Worm (Caenorhabditis elegans) whole organism, late embryonic: ENCODE results near the gene F02E11.7.

Source experiments
- C38D4.7 ChIP-seq: fragments of 200-800 bp; sonication (Bioruptor generic); optimal IDR thresholded peaks from 2 replicates; lab custom pipeline; 2018; ENCODE audit warnings: mild to moderate bottlenecking, missing genetic modification characterization, moderate library complexity, missing compliant biosample characterization
- F13H6.1 ChIP-seq: sonication (generic microtip); optimal IDR thresholded peaks from 2 replicates; lab custom pipeline; 2016; ENCODE audit warnings: missing genetic modification characterization, missing compliant biosample characterization
- K02D7.2 ChIP-seq: sonication (generic microtip); optimal IDR thresholded peaks from 2 replicates; lab custom pipeline; 2017; ENCODE audit warnings: mild to moderate bottlenecking, missing genetic modification characterization, missing compliant biosample characterization
- K09A11.1 ChIP-seq: sonication (generic microtip); optimal IDR thresholded peaks from 2 replicates; lab custom pipeline; 2017; ENCODE audit warnings: antibody characterized with exemption, mild to moderate bottlenecking, missing genetic modification characterization, missing compliant biosample characterization; ENCODE audit not compliant: insufficient read depth
- T23F11.4 ChIP-seq: fragments of 200-800 bp; sonication (Bioruptor generic); optimal IDR thresholded peaks from 2 replicates; lab custom pipeline; 2018; ENCODE audit warnings: mild to moderate bottlenecking, missing genetic modification characterization, missing compliant biosample characterization
- ama-1 ChIP-seq: fragments of 150-350 bp; optimal IDR thresholded peaks from 2 replicates; lab custom pipeline; 2014
- ceh-14 ChIP-seq: sonication (generic microtip); optimal IDR thresholded peaks from 2 replicates; lab custom pipeline; 2016; ENCODE audit warnings: missing genotype, missing genetic modification characterization, missing compliant biosample characterization
- ceh-22 ChIP-seq: sonication (generic microtip); optimal IDR thresholded peaks from 2 replicates; lab custom pipeline; 2017; ENCODE audit warnings: missing biosample characterization, missing genetic modification characterization
- ceh-24 ChIP-seq: sonication (generic microtip); optimal IDR thresholded peaks from 2 replicates; lab custom pipeline; 2016; ENCODE audit warnings: mild to moderate bottlenecking, missing genetic modification characterization, missing compliant biosample characterization
- ceh-30 ChIP-seq: fragments of 150-350 bp; optimal IDR thresholded peaks from 2 replicates; lab custom pipeline; 2014; ENCODE audit warnings: missing biosample characterization, missing genetic modification characterization
- ceh-31 ChIP-seq: sonication (generic microtip); optimal IDR thresholded peaks from 2 replicates; lab custom pipeline; 2016; ENCODE audit warnings: missing genetic modification characterization, missing compliant biosample characterization
- ceh-34 ChIP-seq: sonication (generic microtip); optimal IDR thresholded peaks from 2 replicates; lab custom pipeline; 2016; ENCODE audit warnings: mild to moderate bottlenecking, missing genetic modification characterization, missing compliant biosample characterization
- ceh-45 ChIP-seq: fragments of 200-800 bp; sonication (Bioruptor generic); IDR thresholded peaks from 2 replicates; pipeline ENCODE4 v1.3.6; 2022; ENCODE audit warnings: missing genetic modification reagents, missing genetic modification characterization, missing compliant biosample characterization
- ceh-6 ChIP-seq: fragments of 200-800 bp; sonication (Bioruptor generic); optimal IDR thresholded peaks from 2 replicates; lab custom pipeline; 2018; ENCODE audit warnings: mild to moderate bottlenecking, missing genetic modification characterization, missing compliant biosample characterization
- che-1 ChIP-seq: sonication (generic microtip); optimal IDR thresholded peaks from 2 replicates; lab custom pipeline; 2016; ENCODE audit warnings: mild to moderate bottlenecking, missing genetic modification characterization, missing compliant biosample characterization
- dmd-4 ChIP-seq: sonication (generic microtip); optimal IDR thresholded peaks from 2 replicates; lab custom pipeline; 2016; ENCODE audit warnings: borderline replicate concordance, missing genetic modification characterization, missing compliant biosample characterization
- elt-2 ChIP-seq: sonication (generic microtip); optimal IDR thresholded peaks from 2 replicates; lab custom pipeline; 2016; ENCODE audit warnings: missing genetic modification reagents, missing genetic modification characterization, missing compliant biosample characterization
- elt-4 ChIP-seq: sonication (generic microtip); optimal IDR thresholded peaks from 2 replicates; lab custom pipeline; 2016; ENCODE audit warnings: missing genetic modification characterization, missing compliant biosample characterization
- ets-4 ChIP-seq: sonication (generic microtip); optimal IDR thresholded peaks from 2 replicates; lab custom pipeline; 2016; ENCODE audit warnings: missing genetic modification characterization, missing compliant biosample characterization
- eyg-1 ChIP-seq: sonication (generic microtip); optimal IDR thresholded peaks from 2 replicates; lab custom pipeline; 2016; ENCODE audit warnings: missing genotype, missing genetic modification characterization, missing compliant biosample characterization
- fkh-6 ChIP-seq: sonication (generic microtip); optimal IDR thresholded peaks from 2 replicates; lab custom pipeline; 2016; ENCODE audit warnings: missing genetic modification characterization, missing compliant biosample characterization
- gmeb-2 ChIP-seq: sonication (generic microtip); optimal IDR thresholded peaks from 2 replicates; lab custom pipeline; 2016; ENCODE audit warnings: missing genetic modification characterization, inconsistent platforms, missing compliant biosample characterization
- lim-6 ChIP-seq: sonication (generic microtip); optimal IDR thresholded peaks from 2 replicates; lab custom pipeline; 2016; ENCODE audit warnings: missing genetic modification characterization, missing compliant biosample characterization
- nfya-1 ChIP-seq: sonication (generic microtip); optimal IDR thresholded peaks from 2 replicates; lab custom pipeline; 2017; ENCODE audit warnings: missing genetic modification characterization, mild to moderate bottlenecking, missing compliant biosample characterization, antibody characterized with exemption, moderate library complexity
- nhr-11 ChIP-seq: fragments of 150-350 bp; optimal IDR thresholded peaks from 2 replicates; lab custom pipeline; 2014; ENCODE audit warnings: missing biosample characterization, missing genetic modification characterization
- npax-4 ChIP-seq: sonication (generic microtip); optimal IDR thresholded peaks from 2 replicates; lab custom pipeline; 2016; ENCODE audit warnings: missing genetic modification characterization, missing compliant biosample characterization
- odd-2 ChIP-seq: sonication (generic microtip); optimal IDR thresholded peaks from 2 replicates; lab custom pipeline; 2017; ENCODE audit warnings: antibody characterized with exemption, mild to moderate bottlenecking, missing genetic modification characterization, missing compliant biosample characterization
- pag-3 ChIP-seq: sonication (generic microtip); optimal IDR thresholded peaks from 2 replicates; lab custom pipeline; 2016; ENCODE audit warnings: missing compliant biosample characterization, missing genetic modification characterization, borderline replicate concordance
- pax-1 ChIP-seq: fragments of 150-350 bp; optimal IDR thresholded peaks from 2 replicates; lab custom pipeline; 2014; ENCODE audit warnings: missing biosample characterization, missing genetic modification characterization
- pha-2 ChIP-seq: sonication (generic microtip); optimal IDR thresholded peaks from 2 replicates; lab custom pipeline; 2017; ENCODE audit warnings: mild to moderate bottlenecking, missing genetic modification characterization, missing compliant biosample characterization
- pha-4 ChIP-seq: fragments of 150-350 bp; optimal IDR thresholded peaks from 2 replicates; lab custom pipeline; 2018; ENCODE audit warnings: missing biosample characterization, missing genetic modification reagents, missing genetic modification characterization
- pqm-1 ChIP-seq: sonication (generic microtip); optimal IDR thresholded peaks from 2 replicates; lab custom pipeline; 2016; ENCODE audit warnings: missing genetic modification characterization, missing compliant biosample characterization
- ref-2 ChIP-seq: sonication (generic microtip); optimal IDR thresholded peaks from 2 replicates; lab custom pipeline; 2016; ENCODE audit warnings: missing genetic modification characterization, missing compliant biosample characterization
- rnt-1 ChIP-seq: sonication (generic microtip); optimal IDR thresholded peaks from 2 replicates; lab custom pipeline; 2016; ENCODE audit warnings: missing genetic modification characterization, missing compliant biosample characterization
- tbx-2 ChIP-seq: sonication (generic microtip); optimal IDR thresholded peaks from 2 replicates; lab custom pipeline; 2016; ENCODE audit warnings: missing genetic modification characterization, missing compliant biosample characterization
- ttx-3 ChIP-seq: sonication (generic microtip); optimal IDR thresholded peaks from 2 replicates; lab custom pipeline; 2016; ENCODE audit warnings: missing genetic modification reagents, missing genetic modification characterization, missing compliant biosample characterization
- unc-3 ChIP-seq, 2 experiments: fragments of 200-800 bp in 1 of 2; sonication (Bioruptor generic) in 1 of 2; sonication (generic microtip) in 1 of 2; conservative IDR thresholded peaks in 1 of 2; optimal IDR thresholded peaks in 1 of 2; 2 replicates each; pipeline versions ENCODE4 v1.3.6 to Lab custom; 2016 to 2022; ENCODE audit warnings: missing compliant biosample characterization in 2 of 2, missing genetic modification characterization in 2 of 2, missing genetic modification reagents in 1 of 2
- unc-55 ChIP-seq: sonication (generic microtip); optimal IDR thresholded peaks from 2 replicates; lab custom pipeline; 2017; ENCODE audit warnings: missing biosample characterization, missing genetic modification reagents, missing genetic modification characterization

The F02E11.7 gene

ce11 chrII:3240207-3240606, 27.3 kb upstream of the F02E11.7 start, which contains the start of gene C17F4.3:
Gene C17F4.3, plus strand, starts transcription at chrII:3240507.
- TF ChIP-seq pax-1 (tag; lab: Kevin White, UChicago) (no peak), pag-3 (tag; lab: Kevin White, UChicago) (no peak), gmeb-2 (no peak), ama-1 (lab: Kevin White, UChicago) (no peak), ttx-3 (tag; lab: Kevin White, UChicago) (no peak), dmd-4 (tag; lab: Kevin White, UChicago) (no peak), ets-4 (no peak), ceh-6 (GFP tag; lab: Kevin White, UChicago) (no peak), pha-2 (no peak), pha-4 (tag; lab: Kevin White, UChicago) (no peak), rnt-1 (tag; lab: Kevin White, UChicago) (no peak), ceh-34 (tag; lab: Kevin White, UChicago) (no peak)

- TF ChIP-seq nhr-11 (tag; lab: Kevin White, UChicago) (no peak), ceh-30 (tag; lab: Kevin White, UChicago) (no peak), ceh-31 (tag; lab: Kevin White, UChicago) (no peak), ceh-34 (tag; lab: Kevin White, UChicago) (no peak), elt-2 (tag; lab: Kevin White, UChicago) (no peak), nfya-1 (no peak), ceh-24 (tag; lab: Kevin White, UChicago) (no peak)
- TF ChIP-seq, all 69 proteins: peak for 0
These were observed 25.6 kb upstream of the F02E11.7 start for ce11 chrII:3241842-3242241.

- TF ChIP-seq pqm-1 (tag; lab: Kevin White, UChicago) (no peak), ref-2 (tag; lab: Kevin White, UChicago) (no peak), dmd-4 (tag; lab: Kevin White, UChicago) (no peak), eyg-1 (no peak), T23F11.4 (GFP tag; lab: Kevin White, UChicago) (no peak), ceh-30 (tag; lab: Kevin White, UChicago) (no peak), odd-2 (tag; lab: Kevin White, UChicago) (no peak), K02D7.2 (tag; lab: Kevin White, UChicago) (no peak), ceh-45 (GFP tag; lab: Robert Waterston, UW) (no peak), nhr-11 (tag; lab: Kevin White, UChicago) (no peak), unc-55 (no peak), che-1 (tag; lab: Kevin White, UChicago) (no peak), lim-6 (tag; lab: Kevin White, UChicago) (no peak), ceh-24 (tag; lab: Kevin White, UChicago) (no peak), unc-3 (GFP tag; conservative IDR thresholded peaks at IDR 0.05; lab: Robert Waterston, UW) (no peak), unc-3 (tag; optimal IDR thresholded peaks at IDR 0.05; lab: Kevin White, UChicago) (no peak), ceh-14 (tag; lab: Kevin White, UChicago) (no peak)
These were observed 23.4 kb upstream of the F02E11.7 start, which contains the start of gene C17F4.12 for ce11 chrII:3244070-3244469. Gene C17F4.12, minus strand, starts transcription at chrII:3244170.

ce11 chrII:3244758-3245157, 22.7 kb upstream of the F02E11.7 start:
- no peak for TF ChIP-seq fkh-6 (tag; lab: Kevin White, UChicago)
- no peak for TF ChIP-seq K02D7.2 (tag; lab: Kevin White, UChicago)
- no peak for TF ChIP-seq nhr-11 (tag; lab: Kevin White, UChicago)
- no peak for TF ChIP-seq elt-4 (tag; lab: Kevin White, UChicago)
- TF ChIP-seq rnt-1 (tag; lab: Kevin White, UChicago): no peak
- TF ChIP-seq K09A11.1: no peak
- no peak for TF ChIP-seq F13H6.1
- no peak for TF ChIP-seq pqm-1 (tag; lab: Kevin White, UChicago)
- no peak for TF ChIP-seq ceh-34 (tag; lab: Kevin White, UChicago)
- no peak for TF ChIP-seq ceh-22 (tag; lab: Kevin White, UChicago)
- no peak for TF ChIP-seq C38D4.7 (GFP tag; lab: Kevin White, UChicago)
- TF ChIP-seq tbx-2 (tag; lab: Kevin White, UChicago): no peak
- no peak for TF ChIP-seq ama-1 (lab: Kevin White, UChicago)
- no peak for TF ChIP-seq T23F11.4 (GFP tag; lab: Kevin White, UChicago)
- no peak for TF ChIP-seq npax-4 (tag; lab: Kevin White, UChicago)
- TF ChIP-seq, all 69 proteins: peak for 0
